Fruit fly (Drosophila melanogaster): ENCODE measurements around the gene grn.

grn gene

DNA sequence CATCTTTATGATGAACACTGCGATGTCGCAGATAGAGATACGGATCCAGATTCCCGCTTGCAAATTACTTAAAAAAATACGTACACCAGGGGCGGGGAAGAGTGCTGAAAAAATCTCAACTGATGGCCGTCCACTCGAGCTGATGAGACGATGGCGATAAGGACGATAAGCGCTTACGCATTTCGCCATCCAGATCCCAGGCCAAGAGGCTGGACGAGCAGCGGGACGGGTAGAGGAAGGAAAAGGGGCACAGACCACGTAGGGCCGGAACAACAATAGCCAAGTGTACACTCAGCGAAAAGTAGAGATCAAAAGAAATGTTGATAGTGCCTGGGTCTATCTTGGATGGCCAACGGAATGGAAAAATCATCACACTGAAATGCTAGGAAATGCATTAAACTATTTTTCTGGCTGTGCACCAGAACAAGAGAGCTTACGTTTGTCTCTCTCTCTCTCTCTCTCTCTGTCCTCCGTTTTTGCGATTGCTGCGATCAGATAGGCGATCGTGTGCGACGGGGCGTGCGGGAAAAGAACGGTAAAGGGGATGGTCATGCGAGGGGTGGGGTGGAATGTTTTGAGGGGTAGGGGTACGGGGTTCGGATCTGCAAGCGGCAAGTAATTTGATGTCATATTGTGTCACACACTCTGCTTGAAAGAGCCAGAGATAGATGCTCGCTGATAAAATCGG, 6.3 kb upstream of the grn start (continued):
- no peak for TF ChIP-seq CG17385 (GFP tag; optimal IDR thresholded peaks at IDR 0.05)
- TF ChIP-seq Trl (optimal IDR thresholded peaks at IDR 0.05) = peak in 1 of 2 experiments; percentile 35
- TF ChIP-seq Trl (GFP tag; optimal IDR thresholded peaks at IDR 0.05) = no peak
- no peak for TF ChIP-seq CG10431 (GFP tag; optimal IDR thresholded peaks at IDR 0.05)
- TF ChIP-seq sqz (GFP tag; optimal IDR thresholded peaks at IDR 0.05) = no peak
- no peak for TF ChIP-seq CG6689 (GFP tag; IDR thresholded peaks at IDR 0.05)
- TF ChIP-seq pzg (GFP tag; optimal IDR thresholded peaks at IDR 0.05) = no peak
- TF ChIP-seq zfh1 (GFP tag; IDR thresholded peaks at IDR 0.05) = peak; percentile 47; the same call in 2 of the 3 replicates
- TF ChIP-seq CG16779 (GFP tag; IDR thresholded peaks at IDR 0.05) = no peak
- peak; percentile 40 for TF ChIP-seq Jarid2 (GFP tag; optimal IDR thresholded peaks at IDR 0.05)
- TF ChIP-seq CG4820 (GFP tag; optimal IDR thresholded peaks at IDR 0.05) = no peak
- TF ChIP-seq CG1647 (GFP tag; optimal IDR thresholded peaks at IDR 0.05) = no peak
- TF ChIP-seq yki (optimal IDR thresholded peaks at IDR 0.05) = no peak
- no peak for TF ChIP-seq ftz-f1 (GFP tag; optimal IDR thresholded peaks at IDR 0.05)
- TF ChIP-seq CoRest (tag; optimal IDR thresholded peaks at IDR 0.05) = no peak
- peak; percentile 88 for TF ChIP-seq crol (GFP tag; IDR thresholded peaks at IDR 0.05)
- TF ChIP-seq Dek (tag; optimal IDR thresholded peaks at IDR 0.05) = no peak
- TF ChIP-seq CG6654 (GFP tag; optimal IDR thresholded peaks at IDR 0.05) = no peak
- TF ChIP-seq sens (GFP tag) = peak; percentile 75
- TF ChIP-seq CG6683 (GFP tag; optimal IDR thresholded peaks at IDR 0.05) = no peak
- TF ChIP-seq CG3838 (GFP tag; optimal IDR thresholded peaks at IDR 0.05) = no peak
- TF ChIP-seq CG15073 (GFP tag; optimal IDR thresholded peaks at IDR 0.05) = no peak
- no peak for TF ChIP-seq her (GFP tag; optimal IDR thresholded peaks at IDR 0.05)
- no peak for TF ChIP-seq pnt (GFP tag; optimal IDR thresholded peaks at IDR 0.05)
- peak; percentile 73 for TF ChIP-seq Nf-YC (tag; optimal IDR thresholded peaks at IDR 0.05)
- TF ChIP-seq CG15479 (GFP tag; optimal IDR thresholded peaks at IDR 0.05) = peak; percentile 98
- no peak for TF ChIP-seq toy (GFP tag; IDR thresholded peaks at IDR 0.05)
- no peak for TF ChIP-seq CG7963 (GFP tag; IDR thresholded peaks at IDR 0.05; ENCODE audit: partially characterized antibody)
- TF ChIP-seq zf30C (GFP tag; optimal IDR thresholded peaks at IDR 0.05) = peak; percentile 90
- TF ChIP-seq CG9876 (GFP tag; optimal IDR thresholded peaks at IDR 0.05) = no peak
- TF ChIP-seq ab (GFP tag; optimal IDR thresholded peaks at IDR 0.05) = no peak
- TF ChIP-seq lmd (GFP tag; IDR thresholded peaks at IDR 0.05) = no peak
- no peak for TF ChIP-seq Optix (GFP tag; IDR thresholded peaks at IDR 0.05)
- no peak for TF ChIP-seq Hand (GFP tag; optimal IDR thresholded peaks at IDR 0.05)
- no peak for TF ChIP-seq caup (GFP tag; optimal IDR thresholded peaks at IDR 0.05; ENCODE audit: severe bottlenecking)
- TF ChIP-seq Spps (tag; optimal IDR thresholded peaks at IDR 0.05) = no peak
- TF ChIP-seq kah (GFP tag; optimal IDR thresholded peaks at IDR 0.05) = no peak
- no peak for TF ChIP-seq CG12071 (GFP tag; optimal IDR thresholded peaks at IDR 0.05)
- no peak for TF ChIP-seq CG10147 (GFP tag; optimal IDR thresholded peaks at IDR 0.05)
- TF ChIP-seq scrt (GFP tag; optimal IDR thresholded peaks at IDR 0.05) = no peak
- TF ChIP-seq CG12104 (GFP tag; optimal IDR thresholded peaks at IDR 0.05) = no peak
- TF ChIP-seq prd (optimal IDR thresholded peaks at IDR 0.05) = no peak
- TF ChIP-seq prd (GFP tag; IDR thresholded peaks at IDR 0.05) = peak; percentile 61; the same call in 2 of the 3 replicates
- no peak for TF ChIP-seq psq (GFP tag; optimal IDR thresholded peaks at IDR 0.05)

All from whole organism, embryonic.